Fruit fly (Drosophila melanogaster) whole organism, adult: ENCODE results near the gene Syx13.

ENCODE experiments used
- CG11617 ChIP-seq: fragments of 200-800 bp; sonication (Bioruptor generic); optimal IDR thresholded peaks from 2 replicates; lab custom pipeline; 2017; ENCODE audit warnings: mild to moderate bottlenecking, missing biosample characterization, missing genetic modification reagents, missing genetic modification characterization
- CG12768 ChIP-seq: fragments of 200-800 bp; sonication (Bioruptor generic); optimal IDR thresholded peaks from 2 replicates; lab custom pipeline; 2017; ENCODE audit warnings: missing biosample characterization, missing genetic modification characterization, mild to moderate bottlenecking, moderate library complexity, missing genetic modification reagents
- CG14711 ChIP-seq: fragments of 200-800 bp; sonication (Bioruptor generic); optimal IDR thresholded peaks from 2 replicates; lab custom pipeline; 2018; ENCODE audit warnings: missing biosample characterization, mild to moderate bottlenecking, missing genetic modification characterization, moderate library complexity
- CG1620 ChIP-seq: fragments of 200-800 bp; sonication (Bioruptor generic); optimal IDR thresholded peaks from 2 replicates; lab custom pipeline; 2016; ENCODE audit warnings: missing biosample characterization, missing genetic modification characterization
- CG33017 ChIP-seq: fragments of 200-800 bp; sonication (Bioruptor generic); optimal IDR thresholded peaks from 2 replicates; lab custom pipeline; 2018; ENCODE audit warnings: missing biosample characterization, mild to moderate bottlenecking, missing genetic modification characterization, moderate library complexity
- CG5204 ChIP-seq: fragments of 200-800 bp; sonication (Bioruptor generic); optimal IDR thresholded peaks from 2 replicates; lab custom pipeline; 2016; ENCODE audit warnings: missing biosample characterization, missing genetic modification characterization
- CG7045 ChIP-seq: fragments of 200-800 bp; sonication (Bioruptor generic); optimal IDR thresholded peaks from 2 replicates; lab custom pipeline; 2017; ENCODE audit warnings: missing biosample characterization, mild to moderate bottlenecking, missing genetic modification characterization
- CG7101 ChIP-seq: fragments of 200-800 bp; sonication (Bioruptor generic); optimal IDR thresholded peaks from 2 replicates; lab custom pipeline; 2018; ENCODE audit warnings: missing biosample characterization, mild to moderate bottlenecking, missing genetic modification characterization, moderate library complexity
- Clk ChIP-seq: fragments of 200-800 bp; sonication (Bioruptor generic); optimal IDR thresholded peaks from 2 replicates; lab custom pipeline; 2017; ENCODE audit warnings: missing biosample characterization, missing genetic modification characterization
- Crg-1 ChIP-seq: fragments of 200-800 bp; sonication (Bioruptor generic); optimal IDR thresholded peaks from 2 replicates; lab custom pipeline; 2016; ENCODE audit warnings: missing biosample characterization, missing genetic modification characterization
- Hr96 ChIP-seq: fragments of 200-800 bp; sonication (Bioruptor generic); optimal IDR thresholded peaks from 2 replicates; lab custom pipeline; 2016; ENCODE audit warnings: missing biosample characterization, missing genetic modification characterization
- Mnt ChIP-seq: fragments of 200-800 bp; sonication (Bioruptor generic); optimal IDR thresholded peaks from 2 replicates; lab custom pipeline; 2016; ENCODE audit warnings: missing biosample characterization, mild to moderate bottlenecking, missing genetic modification characterization
- bab1 ChIP-seq: fragments of 200-800 bp; sonication (Bioruptor generic); optimal IDR thresholded peaks from 3 replicates; lab custom pipeline; 2019; ENCODE audit warnings: missing biosample characterization, mild to moderate bottlenecking, missing genetic modification characterization, moderate library complexity
- cic ChIP-seq: fragments of 200-800 bp; sonication (Bioruptor generic); optimal IDR thresholded peaks from 2 replicates; lab custom pipeline; 2017; ENCODE audit warnings: missing biosample characterization, mild to moderate bottlenecking, missing genetic modification characterization, moderate library complexity
- cnc ChIP-seq, 2 experiments: fragments of >200 bp; optimal IDR thresholded peaks; 2 replicates each; lab custom pipeline; 2017
- kay ChIP-seq: fragments of 200-800 bp; sonication (Bioruptor generic); peaks from one replicate; lab custom pipeline; 2016; ENCODE audit warnings: missing biosample characterization, missing genetic modification characterization, borderline replicate concordance
- ovo ChIP-seq: fragments of 200-800 bp; sonication (Bioruptor generic); optimal IDR thresholded peaks from 2 replicates; lab custom pipeline; 2016; ENCODE audit warnings: missing biosample characterization, missing genetic modification characterization
- pad ChIP-seq: fragments of 200-800 bp; sonication (Bioruptor generic); optimal IDR thresholded peaks from 3 replicates; lab custom pipeline; 2017; ENCODE audit warnings: missing biosample characterization, missing genetic modification characterization, mild to moderate bottlenecking, moderate library complexity, missing genetic modification reagents
- tj ChIP-seq: fragments of 200-800 bp; sonication (Bioruptor generic); optimal IDR thresholded peaks from 3 replicates; lab custom pipeline; 2017; ENCODE audit warnings: missing biosample characterization, mild to moderate bottlenecking, missing genetic modification characterization, moderate library complexity
- toe ChIP-seq: fragments of 200-800 bp; sonication (Bioruptor generic); optimal IDR thresholded peaks from 2 replicates; lab custom pipeline; 2016; ENCODE audit warnings: missing biosample characterization, missing genetic modification characterization

Syx13 gene

dm6 chr3L:13062746-13063145 is 18.5 kb downstream of the Syx13 start, which contains the start of gene CG34429:
Gene CG34429, plus strand, starts transcription at chr3L:13063046.
- no peak for TF ChIP-seq Crg-1 (GFP tag; lab: Kevin White, UChicago)
- TF ChIP-seq Mnt (GFP tag; lab: Kevin White, UChicago) = no peak

dm6 chr3L:13064346-13064745 is 20.1 kb downstream of the Syx13 start:
- TF ChIP-seq CG1620 = no peak
- TF ChIP-seq toe (GFP tag; lab: Kevin White, UChicago) = no peak
- TF ChIP-seq CG11617 = no peak
- TF ChIP-seq CG7045 (GFP tag; lab: Kevin White, UChicago) = no peak
- no peak for TF ChIP-seq cnc (optimal IDR thresholded peaks at IDR 0.05; lab: Kevin White, UChicago)
- no peak for TF ChIP-seq pad (GFP tag; lab: Kevin White, UChicago)
- no peak for TF ChIP-seq CG14711 (tag; lab: Kevin White, UChicago)
- TF ChIP-seq kay (GFP tag; lab: Kevin White, UChicago) = no peak
- TF ChIP-seq tj (GFP tag; lab: Kevin White, UChicago) = no peak
- TF ChIP-seq bab1 (GFP tag; lab: Kevin White, UChicago) = no peak
- TF ChIP-seq Hr96 (GFP tag; lab: Kevin White, UChicago) = no peak
- no peak for TF ChIP-seq CG33017 (tag; lab: Kevin White, UChicago)
- TF ChIP-seq CG12768 (GFP tag; lab: Kevin White, UChicago) = no peak
- TF ChIP-seq cic = no peak
- no peak for TF ChIP-seq CG5204 (GFP tag; lab: Kevin White, UChicago)

- TF ChIP-seq Clk (GFP tag; lab: Kevin White, UChicago) (no peak), CG1620 (no peak), pad (GFP tag; lab: Kevin White, UChicago) (no peak), bab1 (GFP tag; lab: Kevin White, UChicago) (no peak), cic (no peak), ovo (GFP tag; lab: Kevin White, UChicago) (no peak), CG14711 (tag; lab: Kevin White, UChicago) (no peak), Hr96 (GFP tag; lab: Kevin White, UChicago) (no peak), CG7101 (tag; lab: Kevin White, UChicago) (no peak), CG33017 (tag; lab: Kevin White, UChicago) (no peak), CG12768 (GFP tag; lab: Kevin White, UChicago) (no peak), CG7045 (GFP tag; lab: Kevin White, UChicago) (no peak), Crg-1 (GFP tag; lab: Kevin White, UChicago) (no peak), CG5204 (GFP tag; lab: Kevin White, UChicago) (no peak), cnc (optimal IDR thresholded peaks at IDR 0.05; lab: Kevin White, UChicago) (no peak), toe (GFP tag; lab: Kevin White, UChicago) (no peak), CG11617 (no peak), Mnt (GFP tag; lab: Kevin White, UChicago) (no peak), tj (GFP tag; lab: Kevin White, UChicago) (no peak), kay (GFP tag; lab: Kevin White, UChicago) (no peak)
Measured at dm6 chr3L:13064935-13065334, 20.7 kb downstream of the Syx13 start.

dm6 chr3L:13065619-13066018 is 21.4 kb downstream of the Syx13 start:
- TF ChIP-seq CG11617 (no peak), toe (GFP tag; lab: Kevin White, UChicago) (no peak), cnc (optimal IDR thresholded peaks at IDR 0.05; lab: Kevin White, UChicago) (no peak), bab1 (GFP tag; lab: Kevin White, UChicago) (no peak), cic (no peak), CG7045 (GFP tag; lab: Kevin White, UChicago) (no peak), CG5204 (GFP tag; lab: Kevin White, UChicago) (no peak), CG33017 (tag; lab: Kevin White, UChicago) (no peak), Hr96 (GFP tag; lab: Kevin White, UChicago) (no peak), CG1620 (no peak), kay (GFP tag; lab: Kevin White, UChicago) (no peak), pad (GFP tag; lab: Kevin White, UChicago) (no peak), CG14711 (tag; lab: Kevin White, UChicago) (no peak)

- TF ChIP-seq CG1620 (no peak), Crg-1 (GFP tag; lab: Kevin White, UChicago) (no peak), cic (no peak), CG7045 (GFP tag; lab: Kevin White, UChicago) (no peak), pad (GFP tag; lab: Kevin White, UChicago) (no peak), Clk (GFP tag; lab: Kevin White, UChicago) (no peak), CG5204 (GFP tag; lab: Kevin White, UChicago) (no peak), kay (GFP tag; lab: Kevin White, UChicago) (no peak), CG7101 (tag; lab: Kevin White, UChicago) (no peak), tj (GFP tag; lab: Kevin White, UChicago) (no peak), CG11617 (no peak), CG33017 (tag; lab: Kevin White, UChicago) (no peak), CG14711 (tag; lab: Kevin White, UChicago) (no peak), Mnt (GFP tag; lab: Kevin White, UChicago) (no peak), CG12768 (GFP tag; lab: Kevin White, UChicago) (no peak), ovo (GFP tag; lab: Kevin White, UChicago) (no peak), toe (GFP tag; lab: Kevin White, UChicago) (no peak), Hr96 (GFP tag; lab: Kevin White, UChicago) (no peak), cnc (optimal IDR thresholded peaks at IDR 0.05; lab: Kevin White, UChicago) (no peak)
Measured at dm6 chr3L:13066220-13066619, 22.0 kb downstream of the Syx13 start.

- TF ChIP-seq CG1620 (no peak), CG12768 (GFP tag; lab: Kevin White, UChicago) (no peak), CG7101 (tag; lab: Kevin White, UChicago) (no peak), CG11617 (no peak), CG14711 (tag; lab: Kevin White, UChicago) (no peak), pad (GFP tag; lab: Kevin White, UChicago) (no peak), CG33017 (tag; lab: Kevin White, UChicago) (no peak), ovo (GFP tag; lab: Kevin White, UChicago) (no peak), toe (GFP tag; lab: Kevin White, UChicago) (no peak), Mnt (GFP tag; lab: Kevin White, UChicago) (no peak), tj (GFP tag; lab: Kevin White, UChicago) (no peak), Crg-1 (GFP tag; lab: Kevin White, UChicago) (no peak), Hr96 (GFP tag; lab: Kevin White, UChicago) (no peak), cic (no peak), Clk (GFP tag; lab: Kevin White, UChicago) (no peak), kay (GFP tag; lab: Kevin White, UChicago) (no peak), CG5204 (GFP tag; lab: Kevin White, UChicago) (no peak), cnc (optimal IDR thresholded peaks at IDR 0.05; lab: Kevin White, UChicago) (no peak)
Measured at dm6 chr3L:13068293-13068692, 24.1 kb downstream of the Syx13 start.
